Worm (Caenorhabditis elegans): ENCODE results near the gene clec-80.
"Not testable (repeated sequence)": the region's sequence is repeated elsewhere in the genome, so short reads cannot be mapped to it uniquely, and the experiment has no call there.

Gene clec-80

DNA sequence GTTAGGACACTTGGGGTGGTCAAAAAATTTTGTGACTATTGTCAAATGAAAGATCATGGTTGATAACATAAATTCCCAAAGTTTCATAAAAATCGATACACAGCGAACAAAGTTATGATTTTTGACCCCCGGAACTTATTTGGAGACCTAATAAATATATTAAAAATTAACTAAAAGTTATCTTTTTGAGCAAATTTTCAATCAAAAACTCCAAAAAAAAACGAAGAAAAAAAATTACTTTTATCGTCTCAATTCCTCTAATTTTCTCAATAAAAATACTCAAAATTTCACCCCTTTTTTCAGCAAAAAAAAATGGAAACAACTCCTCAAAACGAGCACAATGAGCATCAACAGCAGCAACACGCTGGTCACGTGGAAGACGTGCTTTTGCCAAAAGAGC is 35.2 kb upstream of the clec-80 start, which contains the start of gene atln-1:
Gene atln-1 (plus strand): TSS at position 301 of the 400 bp plus-strand sequence.
- TF ChIP-seq unc-62 (GFP tag; optimal IDR thresholded peaks at IDR 0.05); ztf-11 (tag; optimal IDR thresholded peaks at IDR 0.05); flh-1 (GFP tag; optimal IDR thresholded peaks at IDR 0.05): not testable (repeated sequence)

DNA sequence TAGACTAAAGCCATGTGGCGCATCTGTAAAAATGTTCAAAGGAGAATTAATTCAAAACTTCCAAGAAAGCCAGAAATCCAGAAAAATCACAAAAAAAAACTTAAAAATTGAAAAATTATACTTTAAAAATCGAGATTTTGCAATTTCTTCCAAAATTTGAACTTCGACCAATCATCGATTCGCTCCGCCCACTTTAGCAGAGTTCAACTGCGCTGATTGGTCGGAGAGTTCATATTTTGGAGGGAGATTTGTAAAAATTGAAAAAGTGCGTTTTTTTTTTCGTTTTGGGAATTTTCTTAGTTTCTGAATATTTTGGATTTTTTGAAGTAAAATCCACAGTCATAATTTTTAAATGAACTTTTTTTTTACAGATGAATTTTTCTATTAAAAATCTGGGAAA is 29.6 kb upstream of the clec-80 start:
- TF ChIP-seq pha-4 (tag; optimal IDR thresholded peaks at IDR 0.05) (no peak), sptf-1 (tag; optimal IDR thresholded peaks at IDR 0.05) (no peak), nhr-28 (tag; optimal IDR thresholded peaks at IDR 0.05) (no peak), mep-1 (tag; optimal IDR thresholded peaks at IDR 0.05) (no peak)

DNA sequence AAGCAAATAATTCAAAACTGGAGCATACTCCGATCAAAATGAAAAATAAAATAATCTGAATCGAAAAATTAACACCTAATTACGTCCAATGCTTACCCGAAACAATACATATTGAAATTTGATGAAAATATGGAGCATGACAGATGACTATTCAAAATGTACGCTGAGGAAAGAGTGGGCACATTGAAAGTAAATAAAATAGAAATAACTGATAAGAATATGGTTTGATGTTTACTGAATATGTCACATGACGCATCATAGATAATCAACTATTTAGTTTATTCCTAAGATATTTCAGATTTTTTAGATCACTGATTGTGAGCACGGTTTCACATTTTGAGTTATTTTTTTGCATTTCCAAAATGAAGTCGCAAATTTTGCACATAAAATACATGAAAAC is 25.2 kb upstream of the clec-80 start, which contains the start of gene Y54G2A.52:
Gene Y54G2A.52 (minus strand): TSS at position 348 of the 400 bp plus-strand sequence.
- TF ChIP-seq mab-5 (tag; optimal IDR thresholded peaks at IDR 0.05) (no peak), ceh-83 (GFP tag; optimal IDR thresholded peaks at IDR 0.05) (no peak), M03D4.4 (tag; optimal IDR thresholded peaks at IDR 0.05) (no peak)

DNA sequence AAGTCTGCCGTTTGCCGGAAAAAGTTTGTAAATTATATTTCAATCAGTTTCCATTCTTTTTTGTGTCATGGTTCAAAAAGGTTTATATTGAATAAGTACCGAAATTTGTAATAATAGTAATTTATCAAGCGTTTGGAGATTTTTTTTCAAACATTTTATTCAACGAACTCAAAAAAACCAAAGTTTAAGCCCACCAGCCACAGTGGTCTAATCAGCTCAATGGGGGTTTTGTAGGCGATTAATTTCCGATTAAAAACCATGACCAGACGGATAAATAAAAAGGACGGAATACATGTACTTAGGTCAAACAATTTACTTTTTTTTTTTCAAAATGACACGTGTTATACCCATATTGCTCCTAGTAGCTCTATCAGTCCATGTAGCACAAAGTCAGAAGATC is 24.2 kb upstream of the clec-80 start, which contains the start of gene Y54G2A.10:
Gene Y54G2A.10 (plus strand): TSS at position 301 of the 400 bp plus-strand sequence.
- TF ChIP-seq flh-1 (GFP tag; optimal IDR thresholded peaks at IDR 0.05) (no peak), mep-1 (tag; optimal IDR thresholded peaks at IDR 0.05) (no peak), sptf-1 (tag; optimal IDR thresholded peaks at IDR 0.05) (no peak), tbx-8 (GFP tag; optimal IDR thresholded peaks at IDR 0.05) (no peak), elt-1 (tag; optimal IDR thresholded peaks at IDR 0.05; ENCODE audit: borderline replicate concordance, insufficient read depth) (no peak)

DNA sequence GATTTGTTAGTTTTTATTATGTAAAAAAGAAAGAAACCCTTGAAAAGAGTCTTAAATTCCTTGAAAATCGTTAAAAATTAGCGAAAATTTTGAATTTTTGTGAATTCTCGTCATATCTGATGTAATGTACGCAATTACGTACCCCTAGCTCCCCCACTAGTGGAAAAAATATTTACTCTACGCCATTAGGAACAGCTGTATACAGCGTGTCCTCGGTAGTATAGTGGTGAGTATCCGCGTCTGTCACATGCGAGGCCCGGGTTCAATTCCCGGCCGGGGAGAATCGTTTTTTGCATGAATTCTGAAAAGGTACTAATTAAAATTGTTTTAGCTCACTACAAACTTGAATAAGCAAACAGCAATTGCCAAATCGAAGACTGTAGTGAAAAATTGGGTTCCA is 23.7 kb upstream of the clec-80 start:
- TF ChIP-seq nhr-28 (tag; optimal IDR thresholded peaks at IDR 0.05) = no peak
- no peak for TF ChIP-seq nhr-76 (tag; optimal IDR thresholded peaks at IDR 0.05)
- TF ChIP-seq pha-4 (tag; optimal IDR thresholded peaks at IDR 0.05) = no peak
- no peak for TF ChIP-seq drap-1 (GFP tag; optimal IDR thresholded peaks at IDR 0.05)
- TF ChIP-seq ham-2 (GFP tag; optimal IDR thresholded peaks at IDR 0.05) = no peak
- no peak for TF ChIP-seq zip-8 (tag; optimal IDR thresholded peaks at IDR 0.05)
- no peak for TF ChIP-seq blmp-1 (tag; optimal IDR thresholded peaks at IDR 0.05)
- TF ChIP-seq hlh-1 (tag; optimal IDR thresholded peaks at IDR 0.05) = no peak
- TF ChIP-seq unc-62 (GFP tag; optimal IDR thresholded peaks at IDR 0.05) = no peak
- no peak for TF ChIP-seq ces-1 (GFP tag; optimal IDR thresholded peaks at IDR 0.05)
- TF ChIP-seq cnd-1 (tag; optimal IDR thresholded peaks at IDR 0.05) = no peak
- no peak for TF ChIP-seq nhr-237 (tag; optimal IDR thresholded peaks at IDR 0.05)
- TF ChIP-seq elt-1 (tag; optimal IDR thresholded peaks at IDR 0.05; ENCODE audit: borderline replicate concordance, insufficient read depth) = no peak

DNA sequence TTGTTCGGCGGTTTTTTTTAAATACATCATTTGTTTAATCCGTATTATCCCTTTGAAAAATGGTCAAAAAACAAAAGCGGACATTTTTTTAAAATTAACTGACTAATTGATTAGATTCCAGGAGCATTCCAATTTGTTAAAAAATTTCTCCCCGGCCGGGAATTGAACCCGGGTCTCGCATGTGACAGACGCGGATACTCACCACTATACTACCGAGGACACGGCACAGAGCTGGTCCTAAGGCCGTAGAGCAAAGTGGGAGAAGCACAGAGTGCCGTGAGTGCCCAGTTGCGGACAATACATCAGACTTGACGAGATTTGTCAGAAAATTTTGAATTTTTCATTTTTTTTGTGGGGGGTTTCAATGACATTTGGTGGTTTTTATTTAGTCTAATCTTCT is 22.5 kb upstream of the clec-80 start:
- peak; percentile 33 for TF ChIP-seq cnd-1 (tag; optimal IDR thresholded peaks at IDR 0.05)
- TF ChIP-seq bed-3 (GFP tag; optimal IDR thresholded peaks at IDR 0.05) = peak; percentile 13
- TF ChIP-seq sptf-1 (tag; optimal IDR thresholded peaks at IDR 0.05) = peak; percentile 29
- peak; percentile 24 for TF ChIP-seq unc-120 (tag; optimal IDR thresholded peaks at IDR 0.05; ENCODE audit: poor library complexity, severe bottlenecking)
- peak; percentile 18 for TF ChIP-seq drap-1 (GFP tag; optimal IDR thresholded peaks at IDR 0.05)
- TF ChIP-seq flh-1 (GFP tag; optimal IDR thresholded peaks at IDR 0.05) = no peak
- no peak for TF ChIP-seq M03D4.4 (tag; optimal IDR thresholded peaks at IDR 0.05)
- peak; percentile 38 for TF ChIP-seq ceh-83 (GFP tag; optimal IDR thresholded peaks at IDR 0.05)
- TF ChIP-seq lin-32 (GFP tag; optimal IDR thresholded peaks at IDR 0.05) = no peak

DNA sequence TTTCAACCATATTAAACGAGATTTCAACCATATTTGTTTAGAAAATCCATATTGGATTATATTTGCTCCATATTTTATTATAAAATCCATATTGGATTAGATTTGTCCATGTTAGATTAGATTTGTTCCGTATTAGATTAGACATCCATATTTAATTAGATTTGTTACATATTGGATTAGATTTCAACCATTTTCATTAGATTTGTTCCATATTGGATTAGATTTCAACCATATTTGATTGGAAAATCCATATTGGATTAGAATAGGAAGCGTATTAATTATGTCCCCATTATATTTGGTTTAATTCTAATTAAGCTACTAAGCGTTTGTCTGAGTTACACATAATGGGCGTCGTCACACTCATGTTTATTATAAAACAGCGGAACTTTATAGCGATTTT is 22.0 kb upstream of the clec-80 start, which contains the start of gene Y54G2A.44:
Gene Y54G2A.44 (plus strand): TSS at position 301 of the 400 bp plus-strand sequence.
- TF ChIP-seq sem-2 (GFP tag; optimal IDR thresholded peaks at IDR 0.05); sptf-1 (tag; optimal IDR thresholded peaks at IDR 0.05); lsy-2 (tag; optimal IDR thresholded peaks at IDR 0.05): not testable (repeated sequence)

Data from whole organism, mixed stage, embryonic.